Fruit fly (Drosophila melanogaster) whole organism, embryonic: ENCODE data around the gene Atg5.

ENCODE experiments used
- Adf1 ChIP-seq: fragments of 200-800 bp; sonication (Bioruptor generic); IDR thresholded peaks from 2 replicates; pipeline ENCODE4 v1.3.6; 2022; ENCODE audit warnings: missing biosample characterization, missing genetic modification characterization
- BEAF-32 ChIP-seq: fragments of 200-800 bp; sonication (Bioruptor generic); optimal IDR thresholded peaks from 3 replicates; lab custom pipeline; 2017; ENCODE audit warnings: missing biosample characterization, missing genetic modification characterization, mild to moderate bottlenecking, moderate library complexity, missing genetic modification reagents
- Bdp1 ChIP-seq: fragments of 200-800 bp; sonication (Bioruptor generic); optimal IDR thresholded peaks from 3 replicates; lab custom pipeline; 2016; ENCODE audit warnings: missing biosample characterization, missing genetic modification characterization
- CG11247 ChIP-seq: fragments of 200-800 bp; sonication (Bioruptor generic); IDR thresholded peaks from 2 replicates; pipeline ENCODE4 v1.3.6; 2022; ENCODE audit warnings: missing biosample characterization, missing genetic modification characterization
- CG11695 ChIP-seq: fragments of 200-800 bp; sonication (Bioruptor generic); IDR thresholded peaks from 3 replicates; pipeline ENCODE4 v1.3.6; 2022; ENCODE audit warnings: missing biosample characterization, missing genetic modification characterization
- CG12071 ChIP-seq: fragments of 200-800 bp; sonication (Bioruptor generic); optimal IDR thresholded peaks from 3 replicates; lab custom pipeline; 2018; ENCODE audit warnings: missing biosample characterization, mild to moderate bottlenecking, missing genetic modification characterization
- CG15479 ChIP-seq: fragments of 200-800 bp; sonication (Bioruptor generic); optimal IDR thresholded peaks from 3 replicates; lab custom pipeline; 2019; ENCODE audit warnings: missing biosample characterization, mild to moderate bottlenecking, missing genetic modification characterization, moderate library complexity
- CG30020 ChIP-seq: fragments of 200-800 bp; optimal IDR thresholded peaks from 2 replicates; lab custom pipeline; 2019; ENCODE audit warnings: missing biosample characterization, mild to moderate bottlenecking, missing genetic modification characterization, moderate library complexity
- CG3065 ChIP-seq: fragments of 200-800 bp; sonication (Bioruptor generic); optimal IDR thresholded peaks from 2 replicates; lab custom pipeline; 2016; ENCODE audit warnings: missing biosample characterization, missing genetic modification characterization
- CG31441 ChIP-seq: fragments of 200-800 bp; sonication (Bioruptor generic); IDR thresholded peaks from 2 replicates; pipeline ENCODE4 v1.3.6; 2022; ENCODE audit warnings: missing biosample characterization, missing genetic modification characterization
- CG32767 ChIP-seq: fragments of 200-800 bp; sonication (Bioruptor generic); IDR thresholded peaks from 2 replicates; pipeline ENCODE4 v1.3.6; 2022; ENCODE audit warnings: missing biosample characterization, missing genetic modification characterization
- CG34422 ChIP-seq: fragments of 200-800 bp; sonication (Bioruptor generic); IDR thresholded peaks from 3 replicates; pipeline ENCODE4 v1.3.6; 2022; ENCODE audit warnings: missing biosample characterization, missing genetic modification characterization
- CG3995 ChIP-seq: fragments of 200-800 bp; sonication (Bioruptor generic); optimal IDR thresholded peaks from 3 replicates; lab custom pipeline; 2016; ENCODE audit warnings: missing biosample characterization, missing genetic modification characterization
- CG5180 ChIP-seq: fragments of 200-800 bp; sonication (Bioruptor generic); optimal IDR thresholded peaks from 3 replicates; lab custom pipeline; 2017; ENCODE audit warnings: missing biosample characterization, missing genetic modification characterization, mild to moderate bottlenecking, moderate library complexity, missing genetic modification reagents
- CG9817 ChIP-seq: fragments of 200-800 bp; sonication (Bioruptor generic); optimal IDR thresholded peaks from 2 replicates; lab custom pipeline; 2018; ENCODE audit warnings: missing biosample characterization, mild to moderate bottlenecking, missing genetic modification characterization, moderate library complexity
- Camta ChIP-seq: fragments of 200-800 bp; sonication (Bioruptor generic); optimal IDR thresholded peaks from 2 replicates; lab custom pipeline; 2016; ENCODE audit warnings: missing biosample characterization, missing genetic modification characterization
- D19A ChIP-seq: fragments of 200-800 bp; optimal IDR thresholded peaks from 3 replicates; lab custom pipeline; 2019; ENCODE audit warnings: missing biosample characterization, mild to moderate bottlenecking, missing genetic modification characterization, moderate library complexity
- Doc3 ChIP-seq: fragments of 200-800 bp; sonication (Bioruptor generic); IDR thresholded peaks from 3 replicates; pipeline ENCODE4 v1.3.6; 2022; ENCODE audit warnings: missing biosample characterization, missing genetic modification characterization; ENCODE audit not compliant: partially characterized antibody
- Fer1 ChIP-seq: fragments of 200-800 bp; sonication (Bioruptor generic); optimal IDR thresholded peaks from 2 replicates; lab custom pipeline; 2017; ENCODE audit warnings: missing biosample characterization, mild to moderate bottlenecking, missing genetic modification characterization
- Fer3 ChIP-seq: fragments of 200-800 bp; sonication (Bioruptor generic); optimal IDR thresholded peaks from 2 replicates; lab custom pipeline; 2018; ENCODE audit warnings: missing biosample characterization, mild to moderate bottlenecking, missing genetic modification characterization, moderate library complexity
- Hr39 ChIP-seq: fragments of >200 bp; optimal IDR thresholded peaks from 2 replicates; lab custom pipeline; 2017
- Hr78 ChIP-seq, 2 experiments: fragments of 200-800 bp in 1 of 2; fragments of >200 bp in 1 of 2; sonication (Bioruptor generic) in 1 of 2; optimal IDR thresholded peaks; 2 replicates each; lab custom pipeline; 2017 to 2019; ENCODE audit warnings: missing biosample characterization in 2 of 2, missing genetic modification characterization in 2 of 2, mild to moderate bottlenecking in 1 of 2, moderate library complexity in 1 of 2
- Lim3 ChIP-seq: fragments of 200-800 bp; sonication (Bioruptor generic); IDR thresholded peaks from 2 replicates; pipeline ENCODE4 v1.3.6; 2022; ENCODE audit warnings: missing biosample characterization, missing genetic modification characterization
- MBD-R2 ChIP-seq: fragments of 200-800 bp; sonication (Bioruptor generic); IDR thresholded peaks from 2 replicates; pipeline ENCODE4 v1.3.6; 2022; ENCODE audit warnings: missing biosample characterization, missing genetic modification characterization
- MESR4 ChIP-seq: fragments of 200-800 bp; sonication (Bioruptor generic); optimal IDR thresholded peaks from 2 replicates; lab custom pipeline; 2018; ENCODE audit warnings: missing biosample characterization, mild to moderate bottlenecking, missing genetic modification characterization, moderate library complexity
- Mes4 ChIP-seq: fragments of 200-800 bp; sonication (Bioruptor generic); optimal IDR thresholded peaks from 2 replicates; lab custom pipeline; 2016; ENCODE audit warnings: missing biosample characterization, missing genetic modification characterization
- NC2α ChIP-seq: fragments of 200-800 bp; sonication (Bioruptor generic); optimal IDR thresholded peaks from 2 replicates; lab custom pipeline; 2016; ENCODE audit warnings: missing biosample characterization, missing genetic modification characterization
- Neu2 ChIP-seq: fragments of 200-800 bp; sonication (Bioruptor generic); optimal IDR thresholded peaks from 3 replicates; lab custom pipeline; 2016; ENCODE audit warnings: missing biosample characterization, missing genetic modification characterization, borderline replicate concordance
- Rx ChIP-seq: fragments of 200-800 bp; sonication (Bioruptor generic); IDR thresholded peaks from 2 replicates; pipeline ENCODE4 v1.3.6; 2022; ENCODE audit warnings: missing biosample characterization, missing genetic modification characterization
- Ssrp ChIP-seq: fragments of 200-800 bp; sonication (Bioruptor generic); optimal IDR thresholded peaks from 2 replicates; lab custom pipeline; 2018; ENCODE audit warnings: missing biosample characterization, mild to moderate bottlenecking, missing genetic modification characterization, moderate library complexity
- Stat92E ChIP-seq, 3 experiments: fragments of >200 bp in 2 of 3; fragments of 200-800 bp in 1 of 3; sonication (Bioruptor generic) in 1 of 3; optimal IDR thresholded peaks; 2 replicates each; lab custom pipeline; 2017 to 2019; ENCODE audit warnings: missing biosample characterization in 3 of 3, missing genetic modification characterization in 3 of 3, mild to moderate bottlenecking in 1 of 3, moderate library complexity in 1 of 3
- TFAM ChIP-seq: fragments of 200-800 bp; sonication (Bioruptor generic); optimal IDR thresholded peaks from 2 replicates; lab custom pipeline; 2017; ENCODE audit warnings: missing biosample characterization, missing genetic modification characterization, inconsistent platforms
- cad ChIP-seq: fragments of >200 bp; optimal IDR thresholded peaks from 2 replicates; lab custom pipeline; 2017; ENCODE audit warnings: missing biosample characterization, missing genetic modification characterization
- chif ChIP-seq, 2 experiments: fragments of 200-800 bp; sonication (Bioruptor generic); optimal IDR thresholded peaks; 3 replicates each; lab custom pipeline; 2016; ENCODE audit warnings: missing biosample characterization in 2 of 2, missing genetic modification characterization in 2 of 2
- chinmo ChIP-seq: fragments of 200-800 bp; sonication (Bioruptor generic); IDR thresholded peaks from 4 replicates; pipeline ENCODE4 v1.3.6; 2022; ENCODE audit warnings: missing biosample characterization, missing genetic modification characterization; ENCODE audit not compliant: partially characterized antibody
- crol ChIP-seq: fragments of 200-800 bp; sonication (Bioruptor generic); IDR thresholded peaks from 2 replicates; pipeline ENCODE4 v1.3.6; 2022; ENCODE audit warnings: missing biosample characterization, missing genetic modification characterization
- cwo ChIP-seq: fragments of 200-800 bp; sonication (Bioruptor generic); optimal IDR thresholded peaks from 3 replicates; lab custom pipeline; 2017; ENCODE audit warnings: missing biosample characterization, missing genetic modification characterization, mild to moderate bottlenecking, moderate library complexity, missing genetic modification reagents
- dmrt11E ChIP-seq: fragments of 200-800 bp; sonication (Bioruptor generic); optimal IDR thresholded peaks from 3 replicates; lab custom pipeline; 2018; ENCODE audit warnings: missing biosample characterization, mild to moderate bottlenecking, missing genetic modification characterization, moderate library complexity
- eve ChIP-seq, 2 experiments: fragments of >200 bp; optimal IDR thresholded peaks; 2 replicates each; lab custom pipeline; 2017; ENCODE audit warnings: missing biosample characterization in 2 of 2, missing genetic modification characterization in 2 of 2
- ewg ChIP-seq: fragments of 200-800 bp; sonication (Bioruptor generic); optimal IDR thresholded peaks from 3 replicates; lab custom pipeline; 2017; ENCODE audit warnings: mild to moderate bottlenecking, missing biosample characterization, missing genetic modification reagents, missing genetic modification characterization
- ftz-f1 ChIP-seq: fragments of 200-800 bp; sonication (Bioruptor generic); optimal IDR thresholded peaks from 2 replicates; lab custom pipeline; 2016; ENCODE audit warnings: missing biosample characterization, missing genetic modification characterization
- h ChIP-seq: fragments of >200 bp; optimal IDR thresholded peaks from 2 replicates; lab custom pipeline; 2017
- lilli ChIP-seq: fragments of 200-800 bp; sonication (Bioruptor generic); optimal IDR thresholded peaks from 3 replicates; lab custom pipeline; 2016; ENCODE audit warnings: missing biosample characterization, missing genetic modification characterization
- pnt ChIP-seq: fragments of 200-800 bp; sonication (Bioruptor generic); optimal IDR thresholded peaks from 3 replicates; lab custom pipeline; 2016; ENCODE audit warnings: missing biosample characterization, missing genetic modification characterization
- repo ChIP-seq: fragments of 200-800 bp; sonication (Bioruptor generic); optimal IDR thresholded peaks from 2 replicates; lab custom pipeline; 2016; ENCODE audit warnings: missing biosample characterization, missing genetic modification characterization
- sens-2 ChIP-seq: fragments of 200-800 bp; sonication (Bioruptor generic); IDR thresholded peaks from 2 replicates; pipeline ENCODE4 v1.3.6; 2022; ENCODE audit warnings: missing biosample characterization, missing genetic modification characterization
- slou ChIP-seq: fragments of 200-800 bp; sonication (Bioruptor generic); optimal IDR thresholded peaks from 3 replicates; lab custom pipeline; 2016; ENCODE audit warnings: missing biosample characterization, missing genetic modification characterization
- stc ChIP-seq: fragments of 200-800 bp; sonication (Bioruptor generic); IDR thresholded peaks from 2 replicates; pipeline ENCODE4 v1.3.6; 2022; ENCODE audit warnings: missing biosample characterization, missing genetic modification characterization
- wor ChIP-seq: fragments of 200-800 bp; sonication (Bioruptor generic); IDR thresholded peaks from 2 replicates; pipeline ENCODE4 v1.3.6; 2022; ENCODE audit warnings: missing biosample characterization, missing genetic modification characterization

Gene Atg5

DNA sequence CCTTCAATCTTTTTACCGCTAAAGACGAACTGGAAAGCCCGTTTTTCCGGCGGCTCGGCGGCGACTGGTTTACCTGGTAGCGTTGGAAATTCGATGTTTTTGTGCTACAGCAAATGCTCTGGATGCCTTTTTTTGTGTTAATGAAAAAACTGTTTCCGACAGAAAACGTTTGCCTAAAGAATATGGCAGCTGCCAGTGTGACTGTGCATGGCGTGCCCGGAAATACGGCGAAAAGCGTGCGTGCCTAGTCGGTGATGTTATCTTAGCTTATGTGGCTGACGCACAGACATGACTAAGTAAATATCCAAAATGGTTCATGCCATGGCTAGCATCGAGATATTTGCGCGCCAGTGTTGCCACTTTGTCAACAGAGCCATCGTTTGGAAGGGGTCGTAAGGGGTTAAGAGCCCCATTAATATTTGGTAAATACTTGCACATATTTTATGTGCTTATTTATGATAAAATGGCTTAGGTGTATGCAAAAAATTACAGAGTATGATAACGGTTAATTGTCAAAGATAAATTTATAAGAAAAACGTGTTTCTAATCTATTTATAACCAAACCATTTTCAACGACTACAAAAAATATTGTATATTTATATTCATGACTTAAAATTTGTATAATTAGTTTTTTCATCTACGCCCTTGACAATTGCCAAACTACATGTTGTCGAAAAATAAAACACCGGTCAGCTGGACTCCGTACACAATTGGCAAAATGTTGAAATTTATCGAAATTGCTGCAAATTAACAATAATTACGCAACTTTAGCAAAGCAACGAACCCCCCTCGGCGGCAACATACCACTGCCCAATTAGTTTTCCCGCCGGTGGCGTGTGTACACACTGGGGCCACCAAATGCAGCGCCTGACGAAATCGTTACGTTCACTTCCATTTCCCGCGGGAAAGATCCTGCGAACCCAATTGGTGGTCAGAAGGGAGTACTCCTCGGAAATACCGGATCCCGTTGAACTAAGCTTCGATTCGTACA lies 37.3 kb downstream of the Atg5 start, which contains the start of gene CG2059 (continued):
- TF ChIP-seq CG31441 (GFP tag; lab: Robert Waterston, UW): peak; percentile 37; the same call in 1 of the 2 replicates
- no peak for TF ChIP-seq slou (GFP tag; lab: Kevin White, UChicago)
- TF ChIP-seq Rx (GFP tag; lab: Robert Waterston, UW): peak; percentile 45; the same call in 1 of the 2 replicates
- TF ChIP-seq lilli (GFP tag; lab: Kevin White, UChicago): peak; percentile 48
- TF ChIP-seq CG12071: no peak
- no peak for TF ChIP-seq Lim3 (GFP tag; lab: Robert Waterston, UW)
- TF ChIP-seq MBD-R2: peak; percentile 77
- TF ChIP-seq CG5180 (GFP tag; lab: Kevin White, UChicago): no peak
- TF ChIP-seq CG9817 (tag; lab: Kevin White, UChicago): peak; percentile 49
- TF ChIP-seq BEAF-32 (GFP tag; lab: Kevin White, UChicago): peak; percentile 67
- peak in 1 of 3 experiments; percentile 26 for TF ChIP-seq Stat92E (GFP tag; optimal IDR thresholded peaks at IDR 0.05; lab: Kevin White, UChicago)
- TF ChIP-seq Adf1: peak; percentile 96
- peak in 1 of 2 experiments; percentile 21 for TF ChIP-seq chif (GFP tag; optimal IDR thresholded peaks at IDR 0.05; lab: Kevin White, UChicago)
- TF ChIP-seq dmrt11E (tag; lab: Kevin White, UChicago): no peak
- TF ChIP-seq NC2α (GFP tag; lab: Kevin White, UChicago): no peak
- no peak for TF ChIP-seq Doc3 (GFP tag; lab: Robert Waterston, UW)
- TF ChIP-seq Fer3 (tag; lab: Kevin White, UChicago): peak; percentile 18
- no peak for TF ChIP-seq Camta (GFP tag; lab: Kevin White, UChicago)
- no peak for TF ChIP-seq CG11695 (GFP tag; lab: Robert Waterston, UW)
- no peak for TF ChIP-seq ftz-f1
- TF ChIP-seq CG30020: peak; percentile 59
- TF ChIP-seq Bdp1 (GFP tag; lab: Kevin White, UChicago): peak; percentile 41
- TF ChIP-seq TFAM (GFP tag; lab: Kevin White, UChicago): no peak
- peak; percentile 95 for TF ChIP-seq MESR4
- peak; percentile 13; the same call in 2 of the 3 replicates for TF ChIP-seq CG34422 (GFP tag; lab: Robert Waterston, UW)
- TF ChIP-seq ewg (GFP tag; lab: Kevin White, UChicago): peak; percentile 54
- TF ChIP-seq D19A (tag; lab: Kevin White, UChicago): no peak
- peak; percentile 16 for TF ChIP-seq CG3995 (GFP tag; lab: Kevin White, UChicago)
- peak; percentile 8 for TF ChIP-seq Fer1 (GFP tag; lab: Kevin White, UChicago)
- no peak for TF ChIP-seq wor
- TF ChIP-seq crol: peak; percentile 95
- TF ChIP-seq stc (GFP tag; lab: Robert Waterston, UW): no peak
- TF ChIP-seq Hr39 (lab: Kevin White, UChicago): no peak
- TF ChIP-seq cwo: no peak
- no peak for TF ChIP-seq CG11247 (GFP tag; lab: Robert Waterston, UW)
- TF ChIP-seq Mes4: peak; percentile 27
- TF ChIP-seq repo (GFP tag; lab: Kevin White, UChicago): no peak
- no peak for TF ChIP-seq cad (GFP tag; lab: Kevin White, UChicago)
- TF ChIP-seq Ssrp (tag; lab: Kevin White, UChicago): no peak
- no peak for TF ChIP-seq eve (GFP tag; optimal IDR thresholded peaks at IDR 0.05; lab: Kevin White, UChicago)
- TF ChIP-seq Neu2: no peak
- TF ChIP-seq CG3065 (GFP tag; lab: Kevin White, UChicago): no peak
- peak; percentile 75 for TF ChIP-seq CG15479 (GFP tag; lab: Kevin White, UChicago)
- 0 out of 4 replicates have a peak, but pooled peaks have one; percentile 42 for TF ChIP-seq chinmo
- no peak for TF ChIP-seq sens-2 (GFP tag; lab: Robert Waterston, UW)
- no peak for TF ChIP-seq Hr78 (GFP tag; optimal IDR thresholded peaks at IDR 0.05; lab: Kevin White, UChicago)
- 0 out of 2 replicates have a peak, but pooled peaks have one; percentile 13 for TF ChIP-seq CG32767 (GFP tag; lab: Robert Waterston, UW)
- TF ChIP-seq pnt (GFP tag; lab: Kevin White, UChicago): peak; percentile 52
- no peak for TF ChIP-seq h
